Worm (Caenorhabditis elegans) whole organism, young adult: ENCODE measurements around the gene txt-13.

ENCODE experiments used
- ZK185.1 ChIP-seq: sonication (generic microtip); optimal IDR thresholded peaks from 2 replicates; lab custom pipeline; 2016; ENCODE audit warnings: mild to moderate bottlenecking, missing genetic modification characterization, missing compliant biosample characterization; ENCODE audit not compliant: poor library complexity, severe bottlenecking
- madf-8 ChIP-seq: fragments of 200-800 bp; sonication (Bioruptor generic); conservative IDR thresholded peaks from 2 replicates; pipeline ENCODE4 v1.3.6; 2022; ENCODE audit warnings: missing genetic modification reagents, missing genetic modification characterization, missing compliant biosample characterization
- sdz-38 ChIP-seq: sonication (generic microtip); optimal IDR thresholded peaks from 2 replicates; lab custom pipeline; 2016; ENCODE audit warnings: missing genotype, missing genetic modification characterization, missing compliant biosample characterization
- snpc-4 ChIP-seq, 5 experiments: fragments of 150-350 bp in 1 of 5; sonication (generic microtip) in 4 of 5; optimal IDR thresholded peaks; 2 replicates each; lab custom pipeline; 2014 to 2018; ENCODE audit warnings: missing genetic modification characterization in 5 of 5, missing biosample characterization in 3 of 5, antibody characterized with exemption in 2 of 5, mild to moderate bottlenecking in 2 of 5, missing compliant biosample characterization in 2 of 5, missing genotype in 2 of 5, moderate library complexity in 2 of 5, missing genetic modification reagents in 1 of 5
- somi-1 ChIP-seq: fragments of 200-800 bp; sonication (Bioruptor generic); optimal IDR thresholded peaks from 2 replicates; lab custom pipeline; 2018; ENCODE audit warnings: mild to moderate bottlenecking, missing genetic modification characterization, missing compliant biosample characterization
- xnd-1 ChIP-seq: sonication (generic microtip); optimal IDR thresholded peaks from 2 replicates; lab custom pipeline; 2016; ENCODE audit warnings: missing genotype, missing genetic modification reagents, missing genetic modification characterization, missing compliant biosample characterization

DNA sequence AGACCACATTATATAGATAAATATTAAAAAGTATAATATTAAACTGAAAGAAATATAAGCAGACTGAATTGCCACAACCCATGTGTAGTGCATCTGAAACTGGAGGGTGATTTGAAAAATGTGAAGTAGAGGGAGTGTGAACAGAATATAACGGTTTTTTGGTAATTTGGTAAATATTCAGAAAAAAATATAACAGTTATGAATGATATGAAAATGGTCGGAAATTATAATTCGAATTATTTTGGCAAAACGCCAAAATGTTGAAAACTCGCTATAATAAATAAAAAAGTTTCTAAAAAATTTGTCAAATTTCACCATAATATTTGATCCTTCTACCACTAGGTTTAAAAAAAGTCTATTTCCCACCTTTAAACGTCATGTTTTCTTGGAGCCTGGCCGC is 31.8 kb downstream of the txt-13 start, which contains the start of gene srv-2:
- no peak for TF ChIP-seq xnd-1
- TF ChIP-seq ZK185.1 (tag; lab: Kevin White, UChicago), result no peak
- TF ChIP-seq sdz-38 (tag; lab: Kevin White, UChicago), result no peak
- no peak for TF ChIP-seq madf-8 (GFP tag; lab: Robert Waterston, UW)
- no peak for TF ChIP-seq somi-1
- no peak for TF ChIP-seq snpc-4 (GFP tag; optimal IDR thresholded peaks at IDR 0.05; lab: Kevin White, UChicago)
- no peak for TF ChIP-seq snpc-4 (tag; optimal IDR thresholded peaks at IDR 0.05; lab: Kevin White, UChicago)
